Worm (Caenorhabditis elegans): ENCODE measurements around the gene wrn-1.

Gene wrn-1

ce11 chrII:6573677-6574076 lies 18.9 kb downstream of the wrn-1 start, which contains the start of gene sra-28:
Gene sra-28, minus strand, starts transcription at chrII:6573777.
- TF ChIP-seq unc-30 (tag; optimal IDR thresholded peaks at IDR 0.05) = no peak
- TF ChIP-seq tbx-2 (tag; optimal IDR thresholded peaks at IDR 0.05) = no peak
- no peak for TF ChIP-seq snpc-4 (tag; optimal IDR thresholded peaks at IDR 0.05)
- no peak for TF ChIP-seq jun-1 (tag; optimal IDR thresholded peaks at IDR 0.05)
- TF ChIP-seq egl-27 (tag; optimal IDR thresholded peaks at IDR 0.05) = no peak
- no peak for TF ChIP-seq unc-130 (tag; optimal IDR thresholded peaks at IDR 0.05)

ce11 chrII:6575647-6576046 lies 20.9 kb downstream of the wrn-1 start, which contains the start of gene sra-29:
Gene sra-29, minus strand, starts transcription at chrII:6575747.
- TF ChIP-seq Y116A8C.19 (tag; optimal IDR thresholded peaks at IDR 0.05; ENCODE audit: borderline replicate concordance) (no peak), isw-1 (GFP tag; IDR thresholded peaks at IDR 0.05) (no peak), rnt-1 (tag; optimal IDR thresholded peaks at IDR 0.05) (no peak), nhr-76 (tag; optimal IDR thresholded peaks at IDR 0.05) (no peak), mef-2 (tag; optimal IDR thresholded peaks at IDR 0.05) (no peak), lin-39 (tag; optimal IDR thresholded peaks at IDR 0.05) (no peak), nhr-71 (tag; optimal IDR thresholded peaks at IDR 0.05) (no peak), dpl-1 (GFP tag; optimal IDR thresholded peaks at IDR 0.05) (no peak), zip-4 (GFP tag; optimal IDR thresholded peaks at IDR 0.05) (no peak), snu-23 (GFP tag; optimal IDR thresholded peaks at IDR 0.05) (no peak), pqm-1 (tag; optimal IDR thresholded peaks at IDR 0.05) (no peak), xbp-1 (tag; optimal IDR thresholded peaks at IDR 0.05) (no peak), lin-13 (GFP tag; optimal IDR thresholded peaks at IDR 0.05) (no peak), ceh-90 (tag; optimal IDR thresholded peaks at IDR 0.05) (no peak), unc-62 (GFP tag; optimal IDR thresholded peaks at IDR 0.05) (no peak), nhr-90 (tag; optimal IDR thresholded peaks at IDR 0.05; ENCODE audit: poor library complexity) (no peak), ztf-11 (tag; optimal IDR thresholded peaks at IDR 0.05) (no peak)

ce11 chrII:6578378-6578777 lies 23.6 kb downstream of the wrn-1 start, which contains the start of gene sra-31:
Gene sra-31, minus strand, starts transcription at chrII:6578478.
- TF ChIP-seq skn-1 (tag; optimal IDR thresholded peaks at IDR 0.05) = no peak
- TF ChIP-seq nhr-11 (tag; optimal IDR thresholded peaks at IDR 0.05) = no peak
- TF ChIP-seq aly-2 (tag; optimal IDR thresholded peaks at IDR 0.05) = no peak
- no peak for TF ChIP-seq xbp-1 (tag; optimal IDR thresholded peaks at IDR 0.05)
- TF ChIP-seq fkh-10 (GFP tag; optimal IDR thresholded peaks at IDR 0.05) = no peak
- no peak for TF ChIP-seq tlp-1 (tag; optimal IDR thresholded peaks at IDR 0.05)
- TF ChIP-seq nhr-71 (tag; optimal IDR thresholded peaks at IDR 0.05) = no peak
- TF ChIP-seq zag-1 (tag; optimal IDR thresholded peaks at IDR 0.05) = no peak

ce11 chrII:6581236-6581635 lies 26.5 kb downstream of the wrn-1 start, which contains the start of gene C56C10.6:
Gene C56C10.6, minus strand, starts transcription at chrII:6581336.
- TF ChIP-seq efl-3 (GFP tag; optimal IDR thresholded peaks at IDR 0.05) (no peak), blmp-1 (tag; optimal IDR thresholded peaks at IDR 0.05) (no peak), snu-23 (GFP tag; optimal IDR thresholded peaks at IDR 0.05) (no peak), mab-9 (GFP tag; IDR thresholded peaks at IDR 0.05) (no peak), C34B4.2 (tag; optimal IDR thresholded peaks at IDR 0.05) (no peak), nhr-84 (tag; optimal IDR thresholded peaks at IDR 0.05) (no peak), efl-1 (optimal IDR thresholded peaks at IDR 0.05) (no peak), efl-1 (GFP tag; optimal IDR thresholded peaks at IDR 0.05 in 1 of 2) (peak in 1 of 2 experiments; percentile 28)

ce11 chrII:6582758-6583157 lies 28.0 kb downstream of the wrn-1 start, which contains the start of gene C56C10.4:
Gene C56C10.4, plus strand, starts transcription at chrII:6583058.
- no peak for TF ChIP-seq ces-1 (GFP tag; optimal IDR thresholded peaks at IDR 0.05)
- no peak for TF ChIP-seq sup-37 (GFP tag; optimal IDR thresholded peaks at IDR 0.05)
- TF ChIP-seq elt-3 (tag; optimal IDR thresholded peaks at IDR 0.05) = no peak
- no peak for TF ChIP-seq nhr-28 (tag; optimal IDR thresholded peaks at IDR 0.05)
- TF ChIP-seq swsn-7 (tag; optimal IDR thresholded peaks at IDR 0.05) = no peak
- no peak for TF ChIP-seq pax-3 (tag; optimal IDR thresholded peaks at IDR 0.05)
- no peak for TF ChIP-seq egl-13 (tag; optimal IDR thresholded peaks at IDR 0.05)
- no peak for TF ChIP-seq fkh-4 (tag; optimal IDR thresholded peaks at IDR 0.05; ENCODE audit: borderline replicate concordance)
- no peak for TF ChIP-seq ceh-63 (GFP tag; optimal IDR thresholded peaks at IDR 0.05)
- no peak for TF ChIP-seq F16B12.6 (tag; optimal IDR thresholded peaks at IDR 0.05)
- no peak for TF ChIP-seq zag-1 (tag; optimal IDR thresholded peaks at IDR 0.05)

Data from whole organism, L1 larva.